Worm (Caenorhabditis elegans) whole organism, L3 larva: ENCODE data around the gene cyn-2.

Experiments
- fos-1 ChIP-seq: fragments of 150-350 bp; optimal IDR thresholded peaks from 2 replicates; lab custom pipeline; 2014; ENCODE audit warnings: missing biosample characterization, missing genetic modification characterization
- nhr-237 ChIP-seq: fragments of 150-350 bp; optimal IDR thresholded peaks from 2 replicates; lab custom pipeline; 2014; ENCODE audit warnings: missing biosample characterization, missing genetic modification characterization
- nhr-25 ChIP-seq: sonication (generic microtip); optimal IDR thresholded peaks from 2 replicates; lab custom pipeline; 2017; ENCODE audit warnings: missing biosample characterization, missing genetic modification characterization
- unc-39 ChIP-seq: sonication (generic microtip); optimal IDR thresholded peaks from 4 replicates; lab custom pipeline; 2017; ENCODE audit warnings: missing biosample characterization, missing genetic modification characterization
- zag-1 ChIP-seq: fragments of 150-350 bp; optimal IDR thresholded peaks from 2 replicates; lab custom pipeline; 2014; ENCODE audit warnings: missing biosample characterization, missing genetic modification characterization

ce11 chrIII:13722387-13723122 lies 30.1 kb downstream of the cyn-2 start:
- TF ChIP-seq unc-39 (tag; lab: Kevin White, UChicago) (no peak), nhr-25 (tag; lab: Kevin White, UChicago) (no peak), zag-1 (no peak), nhr-237 (no peak), fos-1 (tag; lab: Kevin White, UChicago) (no peak)
